Worm (Caenorhabditis elegans): ENCODE measurements around the gene gpa-9.

DNA sequence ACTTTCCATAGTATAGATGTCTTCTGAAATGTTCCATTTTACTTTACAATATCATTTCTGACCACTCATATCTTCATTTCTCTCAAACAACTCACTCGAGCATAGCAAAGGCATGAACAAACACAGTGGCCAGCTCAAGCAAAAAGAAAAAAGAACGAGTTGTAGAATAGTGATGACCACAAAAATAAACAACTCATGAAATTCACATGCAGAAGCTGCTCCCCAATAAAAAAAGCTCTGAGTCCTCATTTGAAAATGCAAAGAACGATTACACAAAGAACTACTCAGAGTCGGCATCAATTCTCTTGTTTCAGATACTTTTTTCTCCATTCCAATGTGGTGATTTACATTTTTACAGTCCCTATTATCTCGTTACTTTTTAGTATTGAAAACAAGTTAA, 14.4 kb downstream of the gpa-9 start:
- TF ChIP-seq hnd-1 (tag; optimal IDR thresholded peaks at IDR 0.05) (no peak), tbx-37 (GFP tag; conservative IDR thresholded peaks at IDR 0.05) (no peak), sea-1 (GFP tag; conservative IDR thresholded peaks at IDR 0.05) (no peak), ets-7 (tag; optimal IDR thresholded peaks at IDR 0.05) (no peak), ceh-13 (GFP tag; optimal IDR thresholded peaks at IDR 0.05) (no peak), ama-1 (optimal IDR thresholded peaks at IDR 0.05) (no peak), hmbx-1 (tag; optimal IDR thresholded peaks at IDR 0.05) (no peak), F13C5.2 (tag; optimal IDR thresholded peaks at IDR 0.05) (no peak)

Measured in whole organism, early embryonic.